Fruit fly (Drosophila melanogaster) whole organism, embryonic: ENCODE measurements around the gene Tpr2.

ENCODE experiments used
- ATbp ChIP-seq: fragments of 200-800 bp; sonication (Bioruptor generic); optimal IDR thresholded peaks from 2 replicates; lab custom pipeline; 2017; ENCODE audit warnings: missing biosample characterization, mild to moderate bottlenecking, missing genetic modification characterization, missing genetic modification reagents
- Aef1 ChIP-seq: fragments of 200-800 bp; sonication (Bioruptor generic); IDR thresholded peaks from 3 replicates; pipeline ENCODE4 v1.3.6; 2022; ENCODE audit warnings: missing biosample characterization, missing genetic modification characterization
- Bgb ChIP-seq: fragments of 200-800 bp; sonication (Bioruptor generic); IDR thresholded peaks from 2 replicates; pipeline ENCODE4 v1.3.6; 2022; ENCODE audit warnings: missing biosample characterization, missing genetic modification characterization; ENCODE audit not compliant: partially characterized antibody
- BtbVII ChIP-seq: fragments of 200-800 bp; sonication (Bioruptor generic); optimal IDR thresholded peaks from 3 replicates; lab custom pipeline; 2017; ENCODE audit warnings: missing biosample characterization, mild to moderate bottlenecking, missing genetic modification characterization
- CG10979 ChIP-seq: fragments of 200-800 bp; sonication (Bioruptor generic); optimal IDR thresholded peaks from 2 replicates; lab custom pipeline; 2018; ENCODE audit warnings: missing biosample characterization, mild to moderate bottlenecking, missing genetic modification characterization, moderate library complexity
- CG11695 ChIP-seq: fragments of 200-800 bp; sonication (Bioruptor generic); IDR thresholded peaks from 3 replicates; pipeline ENCODE4 v1.3.6; 2022; ENCODE audit warnings: missing biosample characterization, missing genetic modification characterization
- CG12391 ChIP-seq: fragments of 200-800 bp; sonication (Bioruptor generic); optimal IDR thresholded peaks from 3 replicates; lab custom pipeline; 2018; ENCODE audit warnings: missing biosample characterization, mild to moderate bottlenecking, missing genetic modification characterization, moderate library complexity
- CG13894 ChIP-seq: fragments of 200-800 bp; sonication (Bioruptor generic); optimal IDR thresholded peaks from 3 replicates; lab custom pipeline; 2018; ENCODE audit warnings: missing biosample characterization, mild to moderate bottlenecking, missing genetic modification characterization, moderate library complexity
- CG14050 ChIP-seq: fragments of 200-800 bp; sonication (Bioruptor generic); IDR thresholded peaks from 3 replicates; pipeline ENCODE4 v1.3.6; 2022; ENCODE audit warnings: missing biosample characterization, missing genetic modification characterization
- CG1647 ChIP-seq: fragments of 200-800 bp; sonication (Bioruptor generic); optimal IDR thresholded peaks from 3 replicates; lab custom pipeline; 2016; ENCODE audit warnings: missing biosample characterization, missing genetic modification characterization
- CG17328 ChIP-seq: fragments of 200-800 bp; sonication (Bioruptor generic); IDR thresholded peaks from 2 replicates; pipeline ENCODE4 v1.3.6; 2022; ENCODE audit warnings: missing biosample characterization, missing genetic modification characterization
- CG17612 ChIP-seq: fragments of 200-800 bp; sonication (Bioruptor generic); IDR thresholded peaks from 2 replicates; pipeline ENCODE4 v1.3.6; 2022; ENCODE audit warnings: missing biosample characterization, missing genetic modification characterization
- CG32532 ChIP-seq: fragments of 200-800 bp; sonication (Bioruptor generic); IDR thresholded peaks from 2 replicates; pipeline ENCODE4 v1.3.6; 2022; ENCODE audit warnings: missing biosample characterization, missing genetic modification characterization
- CG3281 ChIP-seq: fragments of 200-800 bp; sonication (Bioruptor generic); optimal IDR thresholded peaks from 3 replicates; lab custom pipeline; 2017; ENCODE audit warnings: missing biosample characterization, mild to moderate bottlenecking, missing genetic modification characterization
- CG33213 ChIP-seq: fragments of 200-800 bp; sonication (Bioruptor generic); optimal IDR thresholded peaks from 3 replicates; lab custom pipeline; 2016; ENCODE audit warnings: missing biosample characterization, missing genetic modification characterization
- CG3726 ChIP-seq: fragments of 200-800 bp; sonication (Bioruptor generic); IDR thresholded peaks from 3 replicates; pipeline ENCODE4, ENCODE4 v1.3.6; 2022; ENCODE audit warnings: missing biosample characterization, missing genetic modification characterization
- CG43689 ChIP-seq: fragments of 200-800 bp; sonication (Bioruptor generic); IDR thresholded peaks from 2 replicates; pipeline ENCODE4 v1.3.6; 2022; ENCODE audit warnings: missing biosample characterization, missing genetic modification characterization
- CG8478 ChIP-seq: fragments of >200 bp; optimal IDR thresholded peaks from 2 replicates; lab custom pipeline; 2018
- CG8924 ChIP-seq: fragments of 200-800 bp; optimal IDR thresholded peaks from 3 replicates; lab custom pipeline; 2019; ENCODE audit warnings: missing biosample characterization, mild to moderate bottlenecking, missing genetic modification characterization, moderate library complexity
- CG9437 ChIP-seq: fragments of 200-800 bp; sonication (Bioruptor generic); optimal IDR thresholded peaks from 2 replicates; lab custom pipeline; 2018; ENCODE audit warnings: missing biosample characterization, mild to moderate bottlenecking, missing genetic modification characterization
- CG9609 ChIP-seq: fragments of 200-800 bp; sonication (Bioruptor generic); optimal IDR thresholded peaks from 3 replicates; lab custom pipeline; 2016; ENCODE audit warnings: missing biosample characterization, missing genetic modification characterization
- HLH4C ChIP-seq: fragments of 200-800 bp; sonication (Bioruptor generic); IDR thresholded peaks from 3 replicates; pipeline ENCODE4 v1.3.6; 2022; ENCODE audit warnings: missing biosample characterization, missing genetic modification characterization; ENCODE audit not compliant: partially characterized antibody
- Hr3 ChIP-seq: fragments of 200-800 bp; sonication (Bioruptor generic); optimal IDR thresholded peaks from 3 replicates; lab custom pipeline; 2016; ENCODE audit warnings: missing biosample characterization, missing genetic modification characterization
- Hsf ChIP-seq: fragments of 200-800 bp; sonication (Bioruptor generic); optimal IDR thresholded peaks from 3 replicates; lab custom pipeline; 2016; ENCODE audit warnings: missing biosample characterization, missing genetic modification characterization
- Lim3 ChIP-seq: fragments of 200-800 bp; sonication (Bioruptor generic); IDR thresholded peaks from 2 replicates; pipeline ENCODE4 v1.3.6; 2022; ENCODE audit warnings: missing biosample characterization, missing genetic modification characterization
- Mrtf ChIP-seq: fragments of 200-800 bp; sonication (Bioruptor generic); IDR thresholded peaks from 3 replicates; pipeline ENCODE4 v1.3.6; 2022; ENCODE audit warnings: missing biosample characterization, missing genetic modification characterization
- NC2α ChIP-seq: fragments of 200-800 bp; sonication (Bioruptor generic); optimal IDR thresholded peaks from 2 replicates; lab custom pipeline; 2016; ENCODE audit warnings: missing biosample characterization, missing genetic modification characterization
- NfI ChIP-seq: fragments of 200-800 bp; sonication (Bioruptor generic); optimal IDR thresholded peaks from 3 replicates; lab custom pipeline; 2018; ENCODE audit warnings: missing biosample characterization, mild to moderate bottlenecking, missing genetic modification characterization, moderate library complexity
- Rfx ChIP-seq: fragments of 200-800 bp; sonication (Bioruptor generic); IDR thresholded peaks from 2 replicates; pipeline ENCODE4 v1.3.6; 2022; ENCODE audit warnings: missing biosample characterization, missing genetic modification characterization
- TFAM ChIP-seq: fragments of 200-800 bp; sonication (Bioruptor generic); optimal IDR thresholded peaks from 2 replicates; lab custom pipeline; 2017; ENCODE audit warnings: missing biosample characterization, missing genetic modification characterization, inconsistent platforms
- bcd ChIP-seq: fragments of 200-800 bp; sonication (Bioruptor generic); optimal IDR thresholded peaks from 2 replicates; lab custom pipeline; 2017; ENCODE audit warnings: missing biosample characterization, mild to moderate bottlenecking, missing genetic modification characterization
- cato ChIP-seq: fragments of 200-800 bp; sonication (Bioruptor generic); optimal IDR thresholded peaks from 2 replicates; lab custom pipeline; 2016; ENCODE audit warnings: missing biosample characterization, missing genetic modification characterization, borderline replicate concordance
- cg ChIP-seq: fragments of 200-800 bp; sonication (Bioruptor generic); optimal IDR thresholded peaks from 3 replicates; lab custom pipeline; 2019; ENCODE audit warnings: missing biosample characterization, mild to moderate bottlenecking, missing genetic modification characterization, moderate library complexity
- chif ChIP-seq, 2 experiments: fragments of 200-800 bp; sonication (Bioruptor generic); optimal IDR thresholded peaks; 3 replicates each; lab custom pipeline; 2016; ENCODE audit warnings: missing biosample characterization in 2 of 2, missing genetic modification characterization in 2 of 2
- crp ChIP-seq, 2 experiments: fragments of 200-800 bp; sonication (Bioruptor generic); optimal IDR thresholded peaks; 2 replicates in 1 of 2; 3 replicates in 1 of 2; lab custom pipeline; 2017; ENCODE audit warnings: missing biosample characterization in 2 of 2, missing genetic modification characterization in 2 of 2, mild to moderate bottlenecking in 1 of 2, moderate library complexity in 1 of 2
- eyg ChIP-seq: fragments of 200-800 bp; sonication (Bioruptor generic); optimal IDR thresholded peaks from 3 replicates; lab custom pipeline; 2016; ENCODE audit warnings: missing biosample characterization, missing genetic modification characterization
- fd102C ChIP-seq: fragments of 200-800 bp; sonication (Bioruptor generic); optimal IDR thresholded peaks from 2 replicates; lab custom pipeline; 2018; ENCODE audit warnings: missing biosample characterization, mild to moderate bottlenecking, missing genetic modification characterization, moderate library complexity
- ftz-f1 ChIP-seq: fragments of 200-800 bp; sonication (Bioruptor generic); optimal IDR thresholded peaks from 2 replicates; lab custom pipeline; 2016; ENCODE audit warnings: missing biosample characterization, missing genetic modification characterization
- gce ChIP-seq: fragments of 200-800 bp; sonication (Bioruptor generic); IDR thresholded peaks from 3 replicates; pipeline ENCODE4 v1.3.6; 2022; ENCODE audit warnings: missing biosample characterization, missing genetic modification characterization
- insv ChIP-seq, 2 experiments: fragments of 200-800 bp; sonication (Bioruptor generic); optimal IDR thresholded peaks; 3 replicates each; lab custom pipeline; 2016 to 2018; ENCODE audit warnings: missing biosample characterization in 2 of 2, missing genetic modification characterization in 2 of 2
- jigr1 ChIP-seq: fragments of 200-800 bp; sonication (Bioruptor generic); IDR thresholded peaks from 3 replicates; pipeline ENCODE4 v1.3.6; 2022; ENCODE audit warnings: missing biosample characterization, missing genetic modification characterization
- knrl ChIP-seq: fragments of 200-800 bp; sonication (Bioruptor generic); IDR thresholded peaks from 3 replicates; pipeline ENCODE4 v1.3.6; 2022; ENCODE audit warnings: missing biosample characterization, missing genetic modification characterization; ENCODE audit not compliant: partially characterized antibody
- maf-S ChIP-seq: fragments of 200-800 bp; sonication (Bioruptor generic); optimal IDR thresholded peaks from 2 replicates; lab custom pipeline; 2016; ENCODE audit warnings: missing biosample characterization, missing genetic modification characterization
- nau ChIP-seq: fragments of 200-800 bp; sonication (Bioruptor generic); optimal IDR thresholded peaks from 3 replicates; lab custom pipeline; 2017; ENCODE audit warnings: missing biosample characterization, mild to moderate bottlenecking, missing genetic modification characterization, missing genetic modification reagents
- org-1 ChIP-seq: fragments of 200-800 bp; sonication (Bioruptor generic); optimal IDR thresholded peaks from 2 replicates; lab custom pipeline; 2017; ENCODE audit warnings: missing biosample characterization, missing genetic modification characterization
- otp ChIP-seq: fragments of 200-800 bp; sonication (Bioruptor generic); IDR thresholded peaks from 3 replicates; pipeline ENCODE4, ENCODE4 v1.3.6; 2022; ENCODE audit warnings: missing biosample characterization, missing genetic modification characterization
- phol ChIP-seq: fragments of 200-800 bp; sonication (Bioruptor generic); optimal IDR thresholded peaks from 3 replicates; lab custom pipeline; 2018; ENCODE audit warnings: missing biosample characterization, mild to moderate bottlenecking, missing genetic modification characterization, moderate library complexity
- pnt ChIP-seq: fragments of 200-800 bp; sonication (Bioruptor generic); optimal IDR thresholded peaks from 3 replicates; lab custom pipeline; 2016; ENCODE audit warnings: missing biosample characterization, missing genetic modification characterization
- ro ChIP-seq: fragments of 200-800 bp; sonication (Bioruptor generic); IDR thresholded peaks from 2 replicates; pipeline ENCODE4 v1.3.6; 2022; ENCODE audit warnings: missing biosample characterization, missing genetic modification characterization
- schlank ChIP-seq: fragments of 200-800 bp; sonication (Bioruptor generic); optimal IDR thresholded peaks from 2 replicates; lab custom pipeline; 2018; ENCODE audit warnings: missing biosample characterization, mild to moderate bottlenecking, missing genetic modification characterization
- scrt ChIP-seq: fragments of 200-800 bp; sonication (Bioruptor generic); optimal IDR thresholded peaks from 2 replicates; lab custom pipeline; 2018; ENCODE audit warnings: missing biosample characterization, mild to moderate bottlenecking, missing genetic modification characterization, moderate library complexity
- trh ChIP-seq: fragments of 200-800 bp; sonication (Bioruptor generic); optimal IDR thresholded peaks from 2 replicates; lab custom pipeline; 2016; ENCODE audit warnings: missing biosample characterization, missing genetic modification characterization
- tx ChIP-seq: fragments of 200-800 bp; sonication (Bioruptor generic); optimal IDR thresholded peaks from 2 replicates; lab custom pipeline; 2016; ENCODE audit warnings: missing biosample characterization, missing genetic modification characterization

Tpr2 gene

DNA sequence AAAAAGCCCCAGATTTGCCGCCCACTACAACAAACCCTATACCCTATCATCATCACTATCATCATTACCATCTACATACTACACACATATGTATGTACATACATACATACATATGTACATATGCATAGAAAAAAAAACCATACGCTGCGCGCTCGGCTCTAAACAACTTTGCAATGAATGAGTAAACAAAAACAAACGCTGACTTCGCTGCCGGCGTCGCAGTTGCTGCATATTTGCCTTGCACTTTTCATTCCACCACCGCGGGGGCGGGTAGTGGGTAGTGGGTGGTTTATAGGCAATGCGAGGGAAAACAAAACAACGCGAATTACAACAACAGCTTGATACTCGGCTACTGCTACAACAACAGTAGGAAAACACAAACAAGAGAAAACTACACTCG, 31.8 kb downstream of the Tpr2 start (continued):
- no peak for TF ChIP-seq CG13894 (tag; lab: Kevin White, UChicago)
- TF ChIP-seq trh (GFP tag; lab: Kevin White, UChicago), result no peak
- no peak for TF ChIP-seq CG43689
- TF ChIP-seq CG33213 (GFP tag; lab: Kevin White, UChicago), result no peak
- no peak for TF ChIP-seq CG11695
- TF ChIP-seq insv (GFP tag; optimal IDR thresholded peaks at IDR 0.05; lab: Kevin White, UChicago), result no peak
- no peak for TF ChIP-seq otp (GFP tag; lab: Robert Waterston, UW)
- TF ChIP-seq bcd (GFP tag; lab: Kevin White, UChicago), result no peak
- no peak for TF ChIP-seq NC2α (GFP tag; lab: Kevin White, UChicago)
- TF ChIP-seq CG17612 (GFP tag; lab: Robert Waterston, UW), result no peak
- TF ChIP-seq Hr3, result no peak
- TF ChIP-seq CG14050, result no peak
- TF ChIP-seq crp (GFP tag; optimal IDR thresholded peaks at IDR 0.05; lab: Kevin White, UChicago), result no peak
- TF ChIP-seq cg (GFP tag; lab: Kevin White, UChicago), result peak; percentile 25
- TF ChIP-seq nau (GFP tag; lab: Kevin White, UChicago), result peak; percentile 8
- TF ChIP-seq CG10979, result no peak
- TF ChIP-seq CG8924, result no peak
- TF ChIP-seq CG17328 (GFP tag; lab: Robert Waterston, UW), result no peak
- TF ChIP-seq org-1 (GFP tag; lab: Kevin White, UChicago), result peak; percentile 12
- no peak for TF ChIP-seq cato (GFP tag; lab: Kevin White, UChicago)
- no peak for TF ChIP-seq Lim3 (GFP tag; lab: Robert Waterston, UW)
- TF ChIP-seq chif (GFP tag; optimal IDR thresholded peaks at IDR 0.05; lab: Kevin White, UChicago), result no peak
- TF ChIP-seq CG1647 (GFP tag; lab: Kevin White, UChicago), result no peak
- TF ChIP-seq HLH4C (GFP tag; lab: Robert Waterston, UW), result no peak
- TF ChIP-seq maf-S (GFP tag; lab: Kevin White, UChicago), result no peak
- no peak for TF ChIP-seq CG12391
- TF ChIP-seq TFAM (GFP tag; lab: Kevin White, UChicago), result no peak
- TF ChIP-seq tx, result no peak
- TF ChIP-seq Aef1 (GFP tag; lab: Robert Waterston, UW), result no peak
- no peak for TF ChIP-seq CG9437 (GFP tag; lab: Kevin White, UChicago)
- TF ChIP-seq ftz-f1 (GFP tag; lab: Kevin White, UChicago), result no peak
- TF ChIP-seq BtbVII (GFP tag; lab: Kevin White, UChicago), result no peak
- TF ChIP-seq CG9609 (GFP tag; lab: Kevin White, UChicago), result no peak
- no peak for TF ChIP-seq CG32532 (GFP tag; lab: Robert Waterston, UW)
- no peak for TF ChIP-seq CG8478
- no peak for TF ChIP-seq Mrtf (GFP tag; lab: Robert Waterston, UW)
- TF ChIP-seq NfI (GFP tag; lab: Kevin White, UChicago), result no peak
- no peak for TF ChIP-seq eyg (GFP tag; lab: Kevin White, UChicago)
- 0 out of 3 replicates have a peak, but pooled peaks have one; percentile 52 for TF ChIP-seq gce (GFP tag; lab: Robert Waterston, UW)
- TF ChIP-seq CG3281 (GFP tag; lab: Kevin White, UChicago), result no peak
- no peak for TF ChIP-seq pnt (GFP tag; lab: Kevin White, UChicago)
- no peak for TF ChIP-seq scrt
- TF ChIP-seq phol, result no peak
- TF ChIP-seq Bgb (GFP tag; lab: Robert Waterston, UW), result no peak
- no peak for TF ChIP-seq fd102C (GFP tag; lab: Kevin White, UChicago)
- peak; percentile 74 for TF ChIP-seq ATbp (GFP tag; lab: Kevin White, UChicago)
- TF ChIP-seq jigr1 (GFP tag; lab: Robert Waterston, UW), result no peak
- TF ChIP-seq Hsf, result no peak
- TF ChIP-seq Rfx (GFP tag; lab: Robert Waterston, UW), result no peak
- no peak for TF ChIP-seq ro (GFP tag; lab: Robert Waterston, UW)
- no peak for TF ChIP-seq schlank
- no peak for TF ChIP-seq CG3726 (GFP tag; lab: Robert Waterston, UW)
- TF ChIP-seq knrl (GFP tag; lab: Robert Waterston, UW), result no peak
